Fruit fly (Drosophila melanogaster): ENCODE measurements around the gene CG31089.

- TF ChIP-seq Sin3A (optimal IDR thresholded peaks at IDR 0.05) (no peak), h (optimal IDR thresholded peaks at IDR 0.05) (no peak), Myc (optimal IDR thresholded peaks at IDR 0.05) (no peak)
Measured at dm6 chr3R:25855594-25856305, 46.7 kb upstream of the CG31089 start, which contains the start of gene CG5890.

Data from Kc167 (cell line).